Fruit fly (Drosophila melanogaster) Kc167 (cell line): ENCODE data around the gene CG17637.

Experiments used
- Myc ChIP-seq: fragments of >200 bp; optimal IDR thresholded peaks from 2 replicates; lab custom pipeline; 2017; ENCODE audit warnings: missing external identifiers
- insv ChIP-seq: fragments of >200 bp; optimal IDR thresholded peaks from 3 replicates; lab custom pipeline; 2018; ENCODE audit warnings: missing external identifiers

dm6 chr3L:20505732-20506131, 1.7 kb downstream of the CG17637 start, which contains the start of gene CG5078:
- TF ChIP-seq Myc (lab: Kevin White, UChicago) (no peak), insv (lab: Kevin White, UChicago) (no peak)
